Fruit fly (Drosophila melanogaster): Measurements from ENCODE around the gene Ndc80.

The Ndc80 gene

DNA sequence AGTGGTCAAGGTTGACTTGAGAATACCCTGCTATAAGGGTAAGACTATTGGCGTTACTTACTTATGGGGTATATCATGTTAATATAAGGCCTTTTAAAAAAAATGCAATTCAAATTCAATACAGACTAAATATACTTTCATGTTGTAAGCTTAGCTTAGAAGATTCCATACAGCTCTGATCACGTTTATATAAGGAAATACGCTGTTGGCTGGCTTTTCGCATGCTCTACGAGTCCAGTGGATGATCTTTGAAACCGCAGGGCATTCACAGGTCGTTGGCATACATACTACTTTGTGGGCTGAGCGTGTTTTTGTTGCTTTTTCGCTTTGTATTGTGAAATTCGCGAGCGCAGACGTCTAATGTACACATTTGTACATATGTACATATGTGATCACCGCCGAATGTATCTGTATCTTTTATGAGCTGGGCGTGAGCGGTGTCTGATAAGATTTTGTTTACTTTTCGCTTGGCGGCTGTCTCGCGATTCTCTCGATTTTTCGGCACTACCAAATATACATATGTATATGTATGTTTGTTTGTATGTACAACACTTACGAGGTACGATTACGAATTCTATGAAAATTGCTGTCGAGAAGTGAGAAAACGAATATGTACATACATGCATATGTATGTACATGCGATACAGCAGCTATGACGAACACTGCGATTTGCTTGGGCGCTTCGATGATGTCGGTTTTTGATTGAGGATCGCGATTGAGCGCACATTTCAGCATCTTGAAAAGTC lies 22.6 kb upstream of the Ndc80 start (continued):
- TF ChIP-seq CG12659 (GFP tag; optimal IDR thresholded peaks at IDR 0.05): peak; percentile 57
- TF ChIP-seq CG13424 (tag; optimal IDR thresholded peaks at IDR 0.05): peak; percentile 46
- TF ChIP-seq CG1024 (GFP tag; IDR thresholded peaks at IDR 0.05): no peak; the same call in 1 of the 2 replicates
- TF ChIP-seq Sry-β (GFP tag; optimal IDR thresholded peaks at IDR 0.05): no peak
- peak; percentile 77 for TF ChIP-seq wek (GFP tag; optimal IDR thresholded peaks at IDR 0.05)
- no peak for TF ChIP-seq gcm2 (GFP tag; optimal IDR thresholded peaks at IDR 0.05)
- peak; percentile 61; the same call in 1 of the 3 replicates for TF ChIP-seq z (GFP tag; IDR thresholded peaks at IDR 0.05)
- no peak for TF ChIP-seq GATAe (GFP tag; conservative IDR thresholded peaks at IDR 0.05)
- no peak for TF ChIP-seq ems (GFP tag; optimal IDR thresholded peaks at IDR 0.05)
- TF ChIP-seq ranshi (GFP tag; IDR thresholded peaks at IDR 0.05): peak; percentile 18; the same call in 1 of the 2 replicates
- no peak; the same call in 1 of the 2 replicates for TF ChIP-seq seq (GFP tag; IDR thresholded peaks at IDR 0.05)
- TF ChIP-seq Asciz (GFP tag; optimal IDR thresholded peaks at IDR 0.05): peak; percentile 36
- peak; percentile 24 for TF ChIP-seq CG18764 (GFP tag; optimal IDR thresholded peaks at IDR 0.05)
- TF ChIP-seq CG7963 (GFP tag; IDR thresholded peaks at IDR 0.05; ENCODE audit: partially characterized antibody): no peak
- peak; percentile 27 for TF ChIP-seq Myb (GFP tag; optimal IDR thresholded peaks at IDR 0.05)
- no peak for TF ChIP-seq gfzf (GFP tag; optimal IDR thresholded peaks at IDR 0.05)
- TF ChIP-seq CG9817 (tag; optimal IDR thresholded peaks at IDR 0.05): peak; percentile 41
- no peak for TF ChIP-seq mld (GFP tag; IDR thresholded peaks at IDR 0.05; ENCODE audit: partially characterized antibody)
- TF ChIP-seq HLH4C (GFP tag; IDR thresholded peaks at IDR 0.05; ENCODE audit: partially characterized antibody): no peak
- no peak for TF ChIP-seq cato (GFP tag; optimal IDR thresholded peaks at IDR 0.05; ENCODE audit: borderline replicate concordance)
- TF ChIP-seq nerfin-1 (tag; optimal IDR thresholded peaks at IDR 0.05): peak; percentile 4
- TF ChIP-seq CG6689 (GFP tag; IDR thresholded peaks at IDR 0.05): no peak
- peak; percentile 29 for TF ChIP-seq CG17359 (tag; optimal IDR thresholded peaks at IDR 0.05)
- no peak for TF ChIP-seq CG14441 (GFP tag; IDR thresholded peaks at IDR 0.05)
- peak; percentile 49 for TF ChIP-seq CG9727 (GFP tag; optimal IDR thresholded peaks at IDR 0.05)
- no peak for TF ChIP-seq CG31224 (GFP tag; IDR thresholded peaks at IDR 0.05)
- TF ChIP-seq Spps (tag; optimal IDR thresholded peaks at IDR 0.05): no peak
- TF ChIP-seq CG10147 (GFP tag; optimal IDR thresholded peaks at IDR 0.05): peak; percentile 61
- peak; percentile 44 for TF ChIP-seq Sox100B (GFP tag; optimal IDR thresholded peaks at IDR 0.05)
- TF ChIP-seq unc-4 (GFP tag; IDR thresholded peaks at IDR 0.05; ENCODE audit: partially characterized antibody): no peak
- peak in 1 of 2 experiments; percentile 49 for TF ChIP-seq insv (GFP tag; optimal IDR thresholded peaks at IDR 0.05)
- no peak for TF ChIP-seq CG32772 (GFP tag; IDR thresholded peaks at IDR 0.05)
- TF ChIP-seq CG33557 (GFP tag; optimal IDR thresholded peaks at IDR 0.05): peak; percentile 3
- TF ChIP-seq vnd (GFP tag; IDR thresholded peaks at IDR 0.05; ENCODE audit: partially characterized antibody): no peak
- peak; percentile 35 for TF ChIP-seq CG15601 (tag; optimal IDR thresholded peaks at IDR 0.05)
- no peak for TF ChIP-seq CG31388 (GFP tag; optimal IDR thresholded peaks at IDR 0.05)
- TF ChIP-seq Max (GFP tag; optimal IDR thresholded peaks at IDR 0.05): peak; percentile 10
- TF ChIP-seq CG15269 (tag; optimal IDR thresholded peaks at IDR 0.05): peak; percentile 34
- peak; percentile 32 for TF ChIP-seq CG18619 (GFP tag; optimal IDR thresholded peaks at IDR 0.05)
- TF ChIP-seq CG4424 (GFP tag; optimal IDR thresholded peaks at IDR 0.05): no peak
- peak; percentile 31 for TF ChIP-seq exex (tag; optimal IDR thresholded peaks at IDR 0.05)
- TF ChIP-seq dmrt99B (tag; optimal IDR thresholded peaks at IDR 0.05): peak; percentile 33
- TF ChIP-seq HLH54F (GFP tag; optimal IDR thresholded peaks at IDR 0.05): peak; percentile 48
- TF ChIP-seq gsb-n (tag; optimal IDR thresholded peaks at IDR 0.05): no peak
- TF ChIP-seq Rx (GFP tag; IDR thresholded peaks at IDR 0.05): no peak
- TF ChIP-seq trh (GFP tag; optimal IDR thresholded peaks at IDR 0.05): no peak
- TF ChIP-seq bsh (GFP tag; optimal IDR thresholded peaks at IDR 0.05): no peak
- TF ChIP-seq nau (GFP tag; optimal IDR thresholded peaks at IDR 0.05): peak; percentile 44
